Worm (Caenorhabditis elegans) whole organism, L1 larva: ENCODE results near the gene T28H10.2.

ENCODE experiments used
- Y116A8C.19 ChIP-seq: sonication (generic microtip); optimal IDR thresholded peaks from 2 replicates; lab custom pipeline; 2016; ENCODE audit warnings: missing compliant biosample characterization, missing genetic modification characterization, borderline replicate concordance
- aha-1 ChIP-seq: fragments of 150-350 bp; optimal IDR thresholded peaks from 2 replicates; lab custom pipeline; 2014; ENCODE audit warnings: missing biosample characterization, missing genetic modification characterization
- aly-2 ChIP-seq: fragments of 150-350 bp; optimal IDR thresholded peaks from 2 replicates; lab custom pipeline; 2014; ENCODE audit warnings: missing biosample characterization, missing genetic modification characterization
- blmp-1 ChIP-seq: fragments of 150-350 bp; optimal IDR thresholded peaks from 2 replicates; lab custom pipeline; 2014; ENCODE audit warnings: missing biosample characterization, missing genetic modification characterization
- ceh-63 ChIP-seq: fragments of 200-800 bp; sonication (Bioruptor generic); optimal IDR thresholded peaks from 2 replicates; lab custom pipeline; 2018; ENCODE audit warnings: mild to moderate bottlenecking, missing genetic modification characterization, missing compliant biosample characterization
- ceh-8 ChIP-seq: fragments of 200-800 bp; sonication (Bioruptor generic); optimal IDR thresholded peaks from 2 replicates; lab custom pipeline; 2018; ENCODE audit warnings: mild to moderate bottlenecking, missing genetic modification characterization, moderate library complexity, missing compliant biosample characterization
- ceh-82 ChIP-seq, 3 experiments: fragments of 150-350 bp in 1 of 3; sonication (generic microtip) in 2 of 3; optimal IDR thresholded peaks; 2 replicates each; lab custom pipeline; 2014 to 2017; ENCODE audit warnings: missing biosample characterization in 3 of 3, missing genetic modification characterization in 3 of 3
- ceh-88 ChIP-seq: fragments of 200-800 bp; sonication (Bioruptor generic); IDR thresholded peaks from 2 replicates; pipeline ENCODE4 v1.3.6; 2022; ENCODE audit warnings: missing genetic modification characterization, missing compliant biosample characterization
- ces-1 ChIP-seq: fragments of 150-350 bp; optimal IDR thresholded peaks from 2 replicates; lab custom pipeline; 2014; ENCODE audit warnings: missing biosample characterization, missing genetic modification reagents, missing genetic modification characterization
- dsc-1 ChIP-seq: sonication (generic microtip); optimal IDR thresholded peaks from 2 replicates; lab custom pipeline; 2016; ENCODE audit warnings: mild to moderate bottlenecking, missing genetic modification characterization, missing compliant biosample characterization
- efl-1 ChIP-seq, 4 experiments: fragments of 150-350 bp; optimal IDR thresholded peaks in 3 of 4; peaks in 1 of 4; 1 replicate in 1 of 4; 2 replicates in 3 of 4; lab custom pipeline; 2014; ENCODE audit warnings: missing biosample characterization in 2 of 4, missing genetic modification characterization in 2 of 4, missing genetic modification reagents in 2 of 4
- egl-13 ChIP-seq: sonication (generic microtip); optimal IDR thresholded peaks from 2 replicates; lab custom pipeline; 2016; ENCODE audit warnings: missing genotype, missing genetic modification reagents, missing genetic modification characterization, missing compliant biosample characterization
- egl-27 ChIP-seq, 2 experiments: fragments of 150-350 bp in 1 of 2; sonication (generic microtip); optimal IDR thresholded peaks; 3 replicates each; lab custom pipeline; 2017 to 2018; ENCODE audit warnings: missing biosample characterization in 2 of 2, missing genetic modification characterization in 2 of 2, missing genetic modification reagents in 2 of 2
- ets-5 ChIP-seq: fragments of 200-800 bp; sonication (Bioruptor generic); IDR thresholded peaks from 2 replicates; pipeline ENCODE4 v1.3.6; 2022; ENCODE audit warnings: missing genetic modification characterization, missing compliant biosample characterization
- fkh-10 ChIP-seq: sonication (generic microtip); optimal IDR thresholded peaks from 2 replicates; lab custom pipeline; 2017; ENCODE audit warnings: missing biosample characterization, missing genetic modification reagents, missing genetic modification characterization
- fkh-4 ChIP-seq: sonication (generic microtip); optimal IDR thresholded peaks from 2 replicates; lab custom pipeline; 2016; ENCODE audit warnings: missing compliant biosample characterization, missing genetic modification characterization, borderline replicate concordance
- fkh-8 ChIP-seq: sonication (generic microtip); optimal IDR thresholded peaks from 2 replicates; lab custom pipeline; 2016; ENCODE audit warnings: mild to moderate bottlenecking, missing genetic modification characterization, missing compliant biosample characterization
- grh-1 ChIP-seq: fragments of 200-800 bp; sonication (Bioruptor generic); IDR thresholded peaks from 2 replicates; pipeline ENCODE4 v1.3.6; 2022; ENCODE audit warnings: missing genetic modification reagents, missing genetic modification characterization, missing compliant biosample characterization
- hlh-17 ChIP-seq: fragments of 200-800 bp; sonication (Bioruptor generic); optimal IDR thresholded peaks from 2 replicates; lab custom pipeline; 2018; ENCODE audit warnings: missing genetic modification characterization, mild to moderate bottlenecking, missing compliant biosample characterization, moderate library complexity, borderline replicate concordance
- hpl-2 ChIP-seq: fragments of 150-350 bp; optimal IDR thresholded peaks from 2 replicates; lab custom pipeline; 2014; ENCODE audit warnings: missing biosample characterization, missing genetic modification reagents, missing genetic modification characterization
- isw-1 ChIP-seq: fragments of 200-800 bp; sonication (Bioruptor generic); IDR thresholded peaks from 2 replicates; pipeline ENCODE4 v1.3.6; 2022; ENCODE audit warnings: missing genetic modification characterization, missing compliant biosample characterization
- lin-13 ChIP-seq: fragments of 150-350 bp; optimal IDR thresholded peaks from 2 replicates; lab custom pipeline; 2014; ENCODE audit warnings: missing biosample characterization, missing genetic modification reagents, missing genetic modification characterization
- lin-14 ChIP-seq: fragments of 200-800 bp; sonication (Bioruptor generic); optimal IDR thresholded peaks from 2 replicates; lab custom pipeline; 2018; ENCODE audit warnings: mild to moderate bottlenecking, missing genetic modification characterization, moderate library complexity, missing compliant biosample characterization
- lin-35 ChIP-seq, 2 experiments: fragments of 150-350 bp; optimal IDR thresholded peaks; 2 replicates each; lab custom pipeline; 2014; ENCODE audit warnings: missing biosample characterization in 2 of 2, missing genetic modification characterization in 2 of 2, missing genetic modification reagents in 2 of 2
- lin-39 ChIP-seq: fragments of 150-350 bp; optimal IDR thresholded peaks from 2 replicates; lab custom pipeline; 2014; ENCODE audit warnings: missing biosample characterization, missing genetic modification reagents, missing genetic modification characterization
- lsy-2 ChIP-seq, 2 experiments: fragments of 150-350 bp; optimal IDR thresholded peaks; 2 replicates each; lab custom pipeline; 2014; ENCODE audit warnings: missing biosample characterization in 2 of 2, missing genetic modification characterization in 2 of 2
- mdl-1 ChIP-seq, 2 experiments: fragments of 150-350 bp; optimal IDR thresholded peaks; 2 replicates each; lab custom pipeline; 2014 to 2017; ENCODE audit warnings: missing biosample characterization in 2 of 2, missing genetic modification characterization in 2 of 2, inconsistent platforms in 1 of 2
- mef-2 ChIP-seq: fragments of 150-350 bp; optimal IDR thresholded peaks from 2 replicates; lab custom pipeline; 2014; ENCODE audit warnings: missing biosample characterization, missing genetic modification characterization
- nhr-20 ChIP-seq: sonication (generic microtip); optimal IDR thresholded peaks from 2 replicates; lab custom pipeline; 2016; ENCODE audit warnings: mild to moderate bottlenecking, missing genetic modification characterization, missing compliant biosample characterization
- nhr-237 ChIP-seq: fragments of 150-350 bp; optimal IDR thresholded peaks from 2 replicates; lab custom pipeline; 2014; ENCODE audit warnings: missing biosample characterization, missing genetic modification characterization
- nhr-28 ChIP-seq: fragments of 150-350 bp; optimal IDR thresholded peaks from 2 replicates; lab custom pipeline; 2014; ENCODE audit warnings: missing biosample characterization, missing genetic modification characterization
- nhr-47 ChIP-seq: sonication (generic microtip); optimal IDR thresholded peaks from 2 replicates; lab custom pipeline; 2016; ENCODE audit warnings: mild to moderate bottlenecking, missing genetic modification characterization, moderate library complexity, missing compliant biosample characterization
- nhr-71 ChIP-seq: sonication (generic microtip); optimal IDR thresholded peaks from 2 replicates; lab custom pipeline; 2016; ENCODE audit warnings: mild to moderate bottlenecking, missing genetic modification characterization, moderate library complexity, missing compliant biosample characterization
- nhr-76 ChIP-seq: sonication (generic microtip); optimal IDR thresholded peaks from 2 replicates; lab custom pipeline; 2017; ENCODE audit warnings: missing biosample characterization, missing genetic modification characterization
- nhr-77 ChIP-seq: fragments of 150-350 bp; optimal IDR thresholded peaks from 2 replicates; lab custom pipeline; 2014; ENCODE audit warnings: missing biosample characterization, missing genetic modification characterization
- nhr-84 ChIP-seq: sonication (generic microtip); optimal IDR thresholded peaks from 2 replicates; lab custom pipeline; 2017; ENCODE audit warnings: missing biosample characterization, missing genetic modification characterization
- nhr-90 ChIP-seq: sonication (generic microtip); optimal IDR thresholded peaks from 2 replicates; lab custom pipeline; 2016; ENCODE audit warnings: mild to moderate bottlenecking, missing genetic modification characterization, missing compliant biosample characterization; ENCODE audit not compliant: poor library complexity
- skn-1 ChIP-seq: fragments of 150-350 bp; optimal IDR thresholded peaks from 2 replicates; lab custom pipeline; 2014; ENCODE audit warnings: missing biosample characterization, missing genetic modification characterization
- sox-4 ChIP-seq: sonication (generic microtip); optimal IDR thresholded peaks from 2 replicates; lab custom pipeline; 2016; ENCODE audit warnings: missing genetic modification characterization, missing compliant biosample characterization
- sptf-1 ChIP-seq: fragments of 150-350 bp; optimal IDR thresholded peaks from 2 replicates; lab custom pipeline; 2014; ENCODE audit warnings: missing biosample characterization, missing genetic modification characterization
- swsn-7 ChIP-seq: sonication (generic microtip); optimal IDR thresholded peaks from 2 replicates; lab custom pipeline; 2016; ENCODE audit warnings: missing genetic modification characterization, missing compliant biosample characterization
- tbx-2 ChIP-seq: sonication (generic microtip); optimal IDR thresholded peaks from 2 replicates; lab custom pipeline; 2016; ENCODE audit warnings: missing genetic modification characterization, missing compliant biosample characterization
- tlp-1 ChIP-seq: fragments of 150-350 bp; optimal IDR thresholded peaks from 2 replicates; lab custom pipeline; 2014; ENCODE audit warnings: missing biosample characterization, missing genetic modification characterization
- unc-130 ChIP-seq: fragments of 150-350 bp; optimal IDR thresholded peaks from 2 replicates; lab custom pipeline; 2017; ENCODE audit warnings: missing biosample characterization, missing genetic modification characterization, inconsistent platforms
- unc-30 ChIP-seq: sonication (generic microtip); optimal IDR thresholded peaks from 2 replicates; lab custom pipeline; 2017; ENCODE audit warnings: missing biosample characterization, missing genetic modification characterization
- unc-86 ChIP-seq: sonication (generic microtip); optimal IDR thresholded peaks from 2 replicates; lab custom pipeline; 2016; ENCODE audit warnings: missing genetic modification characterization, missing compliant biosample characterization
- unc-98 ChIP-seq: fragments of 200-800 bp; sonication (Bioruptor generic); IDR thresholded peaks from 2 replicates; pipeline ENCODE4 v1.3.6; 2022; ENCODE audit warnings: missing genetic modification characterization, missing compliant biosample characterization
- vab-15 ChIP-seq: sonication (generic microtip); optimal IDR thresholded peaks from 2 replicates; lab custom pipeline; 2017; ENCODE audit warnings: missing genotype, mild to moderate bottlenecking, missing genetic modification characterization, missing compliant biosample characterization
- xbp-1 ChIP-seq: sonication (generic microtip); optimal IDR thresholded peaks from 2 replicates; lab custom pipeline; 2016; ENCODE audit warnings: missing genetic modification characterization, missing compliant biosample characterization
- zag-1 ChIP-seq: fragments of 150-350 bp; optimal IDR thresholded peaks from 2 replicates; lab custom pipeline; 2014; ENCODE audit warnings: missing biosample characterization, missing genetic modification characterization
- ztf-4 ChIP-seq: fragments of 150-350 bp; optimal IDR thresholded peaks from 2 replicates; lab custom pipeline; 2014; ENCODE audit warnings: missing biosample characterization, missing genetic modification characterization

Gene T28H10.2

DNA sequence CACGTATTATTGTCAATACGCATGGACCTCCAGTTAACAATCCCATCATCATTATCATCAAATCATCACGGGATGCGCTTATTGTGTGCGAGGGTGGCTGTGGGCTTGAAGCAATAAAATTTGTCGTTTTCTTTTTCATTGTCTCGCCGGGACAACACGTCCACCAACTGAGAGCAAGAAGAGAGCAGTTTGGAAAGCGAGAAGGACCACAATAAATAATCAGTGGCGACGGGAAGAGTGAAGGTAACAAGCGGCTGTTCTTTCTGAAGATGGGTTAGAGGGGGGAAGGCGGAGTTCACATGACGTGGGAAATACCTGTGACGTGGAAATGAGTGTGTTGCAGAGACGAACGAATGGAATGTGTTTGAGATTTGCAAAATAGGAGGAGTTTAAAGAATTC, 6.0 kb upstream of the T28H10.2 start (continued):
- TF ChIP-seq lin-39 (peak; percentile 36), ztf-4 (peak; percentile 37), egl-13 (no peak), aha-1 (tag; lab: Kevin White, UChicago) (no peak), ceh-8 (GFP tag; lab: Kevin White, UChicago) (no peak), lsy-2 (tag; optimal IDR thresholded peaks at IDR 0.05; lab: Kevin White, UChicago) (peak; percentile 45 to 53), ceh-88 (GFP tag; lab: Robert Waterston, UW) (no peak), nhr-76 (tag; lab: Kevin White, UChicago) (no peak), mef-2 (tag; lab: Kevin White, UChicago) (no peak), mdl-1 (tag; optimal IDR thresholded peaks at IDR 0.05; lab: Kevin White, UChicago) (no peak), unc-86 (tag; lab: Kevin White, UChicago) (no peak), xbp-1 (tag; lab: Kevin White, UChicago) (no peak), unc-130 (tag; lab: Kevin White, UChicago) (peak; percentile 82), lin-35 (GFP tag; optimal IDR thresholded peaks at IDR 0.05; lab: Kevin White, UChicago) (no peak), swsn-7 (tag; lab: Kevin White, UChicago) (peak; percentile 45), hpl-2 (GFP tag; lab: Kevin White, UChicago) (no peak), egl-27 (tag; optimal IDR thresholded peaks at IDR 0.05; lab: Kevin White, UChicago) (no peak), tlp-1 (tag; lab: Kevin White, UChicago) (no peak), isw-1 (GFP tag; lab: Robert Waterston, UW) (no peak), fkh-8 (tag; lab: Kevin White, UChicago) (no peak), grh-1 (GFP tag; lab: Robert Waterston, UW) (no peak), nhr-237 (no peak), lin-13 (GFP tag; lab: Kevin White, UChicago) (no peak), dsc-1 (no peak), vab-15 (tag; lab: Kevin White, UChicago) (peak; percentile 50), nhr-90 (tag; lab: Kevin White, UChicago) (no peak), fkh-10 (GFP tag; lab: Kevin White, UChicago) (no peak), blmp-1 (no peak), unc-98 (GFP tag; lab: Robert Waterston, UW) (no peak), nhr-84 (tag; lab: Kevin White, UChicago) (no peak), zag-1 (tag; lab: Kevin White, UChicago) (no peak), ces-1 (no peak), ceh-82 (tag; optimal IDR thresholded peaks at IDR 0.05; lab: Kevin White, UChicago) (no peak), fkh-4 (tag; lab: Kevin White, UChicago) (no peak), sptf-1 (tag; lab: Kevin White, UChicago) (no peak), lin-14 (GFP tag; lab: Kevin White, UChicago) (peak; percentile 95), ets-5 (GFP tag; lab: Robert Waterston, UW) (no peak), nhr-71 (tag; lab: Kevin White, UChicago) (peak; percentile 91), Y116A8C.19 (tag; lab: Kevin White, UChicago) (no peak), hlh-17 (GFP tag; lab: Kevin White, UChicago) (no peak), nhr-47 (tag; lab: Kevin White, UChicago) (peak; percentile 28), skn-1 (tag; lab: Kevin White, UChicago) (no peak), ceh-63 (GFP tag; lab: Kevin White, UChicago) (no peak), efl-1 (optimal IDR thresholded peaks at IDR 0.05; lab: Kevin White, UChicago) (no peak), efl-1 (GFP tag; optimal IDR thresholded peaks at IDR 0.05 in 1 of 2; lab: Kevin White, UChicago) (no peak), unc-30 (tag; lab: Kevin White, UChicago) (no peak), aly-2 (tag; lab: Kevin White, UChicago) (no peak), nhr-20 (tag; lab: Kevin White, UChicago) (peak; percentile 71), sox-4 (no peak), tbx-2 (tag; lab: Kevin White, UChicago) (peak; percentile 5), nhr-28 (tag; lab: Kevin White, UChicago) (no peak), nhr-77 (tag; lab: Kevin White, UChicago) (no peak)
